Fruit fly (Drosophila melanogaster) whole organism: Measurements from ENCODE around the gene CG14742.

Experiments used
- CG8478 ChIP-seq: fragments of >200 bp; optimal IDR thresholded peaks from 2 replicates; lab custom pipeline; 2018; ENCODE audit warnings: inconsistent platforms
- Dll ChIP-seq: fragments of >200 bp; optimal IDR thresholded peaks from 2 replicates; lab custom pipeline; 2017
- EcR ChIP-seq, 2 experiments: fragments of >200 bp; optimal IDR thresholded peaks; 2 replicates each; lab custom pipeline; 2017; ENCODE audit warnings: missing biosample characterization in 2 of 2, missing genetic modification characterization in 2 of 2, missing genetic modification reagents in 2 of 2
- pan ChIP-seq: fragments of >200 bp; optimal IDR thresholded peaks from 2 replicates; lab custom pipeline; 2017
- psq ChIP-seq: fragments of >200 bp; optimal IDR thresholded peaks from 2 replicates; lab custom pipeline; 2017
- usp ChIP-seq: fragments of >200 bp; optimal IDR thresholded peaks from 2 replicates; lab custom pipeline; 2017; ENCODE audit warnings: missing biosample characterization, missing genetic modification characterization, mixed read lengths

Gene CG14742

dm6 chr3R:12253887-12254286 is 39.6 kb downstream of the CG14742 start, which contains the start of gene CG3942:
Gene CG3942, plus strand, starts transcription at chr3R:12254187.
- TF ChIP-seq Dll (lab: Kevin White, UChicago) (no peak), EcR (GFP tag; optimal IDR thresholded peaks at IDR 0.05; lab: Kevin White, UChicago) (no peak), usp (GFP tag; lab: Kevin White, UChicago) (no peak), psq (no peak), CG8478 (lab: Kevin White, UChicago) (no peak)

dm6 chr3R:12258437-12258836 is 44.1 kb downstream of the CG14742 start, which contains the start of the genes CG44037 and svp:
Gene CG44037, plus strand, starts transcription at chr3R:12258737.
Gene svp, plus strand, starts transcription at chr3R:12258737.
- TF ChIP-seq pan (lab: Kevin White, UChicago), result no peak

dm6 chr3R:12259013-12259412 is 44.7 kb downstream of the CG14742 start:
- TF ChIP-seq psq (no peak), Dll (lab: Kevin White, UChicago) (no peak), CG8478 (lab: Kevin White, UChicago) (no peak), pan (lab: Kevin White, UChicago) (no peak), EcR (GFP tag; optimal IDR thresholded peaks at IDR 0.05; lab: Kevin White, UChicago) (no peak), usp (GFP tag; lab: Kevin White, UChicago) (no peak)

- TF ChIP-seq usp (GFP tag; lab: Kevin White, UChicago) (no peak), pan (lab: Kevin White, UChicago) (no peak), psq (no peak), CG8478 (lab: Kevin White, UChicago) (no peak), EcR (GFP tag; optimal IDR thresholded peaks at IDR 0.05; lab: Kevin White, UChicago) (no peak), Dll (lab: Kevin White, UChicago) (no peak)
Observed at dm6 chr3R:12259819-12260218, 45.5 kb downstream of the CG14742 start.

- no peak for TF ChIP-seq usp (GFP tag; lab: Kevin White, UChicago)
- TF ChIP-seq psq, result no peak
- TF ChIP-seq CG8478 (lab: Kevin White, UChicago), result no peak
- no peak for TF ChIP-seq EcR (GFP tag; optimal IDR thresholded peaks at IDR 0.05; lab: Kevin White, UChicago)
- TF ChIP-seq pan (lab: Kevin White, UChicago), result no peak
- no peak for TF ChIP-seq Dll (lab: Kevin White, UChicago)
Observed at dm6 chr3R:12260669-12261068, 46.4 kb downstream of the CG14742 start, which contains the start of gene CG44038. Gene CG44038, plus strand, starts transcription at chr3R:12260969.
